Worm (Caenorhabditis elegans): ENCODE measurements around the gene F36H9.1.

The F36H9.1 gene

DNA sequence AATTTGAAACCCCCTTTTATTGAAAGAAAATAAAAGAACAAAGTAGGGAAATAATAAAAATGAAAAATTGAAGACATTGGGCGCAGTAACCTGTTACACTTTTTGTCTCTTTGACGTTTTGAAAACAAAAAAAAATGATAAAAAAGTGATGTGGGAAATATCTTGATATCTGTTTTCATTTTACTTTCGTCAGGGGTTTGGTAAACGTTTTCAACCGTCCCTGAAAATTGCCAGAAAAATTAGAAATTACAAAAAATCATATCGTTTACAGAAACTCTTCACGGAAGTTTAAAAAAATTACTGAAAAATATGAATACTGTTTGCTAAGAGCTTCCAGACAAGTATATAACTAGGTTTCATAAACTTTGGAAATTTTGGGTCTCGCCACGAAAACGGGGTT is 15.2 kb upstream of the F36H9.1 start, which contains the start of gene F36H9.4:
TSS of gene F36H9.4 (minus strand) at position 101 of the 400 bp plus-strand sequence.
- TF ChIP-seq vab-15 (tag; optimal IDR thresholded peaks at IDR 0.05) (no peak), lin-15B (tag; optimal IDR thresholded peaks at IDR 0.05) (no peak), blmp-1 (tag; optimal IDR thresholded peaks at IDR 0.05) (peak; percentile 20), snu-23 (GFP tag; optimal IDR thresholded peaks at IDR 0.05) (no peak), fkh-10 (GFP tag; optimal IDR thresholded peaks at IDR 0.05) (no peak), sup-37 (GFP tag; optimal IDR thresholded peaks at IDR 0.05) (no peak)

DNA sequence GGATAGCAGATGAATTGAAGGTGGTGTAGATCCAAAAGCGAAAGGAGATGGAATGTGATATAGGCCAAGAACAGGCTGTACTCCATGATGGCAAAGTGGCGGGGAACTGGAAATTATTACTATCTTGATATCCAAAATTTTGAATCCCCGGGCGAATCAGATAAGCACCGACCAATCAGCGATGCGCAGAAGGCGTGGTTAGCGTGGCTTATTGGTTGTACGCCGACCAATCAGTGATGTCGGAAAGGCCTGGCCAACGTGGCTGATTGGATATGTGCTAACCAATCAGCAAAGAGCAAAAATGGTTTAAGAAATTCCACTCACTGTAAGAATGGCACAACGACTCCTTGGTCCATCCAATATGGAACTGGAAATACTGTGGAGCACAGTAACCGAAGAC is 14.3 kb upstream of the F36H9.1 start:
- TF ChIP-seq pax-3 (tag; optimal IDR thresholded peaks at IDR 0.05) (no peak), nhr-12 (tag; optimal IDR thresholded peaks at IDR 0.05) (no peak), lin-39 (tag; optimal IDR thresholded peaks at IDR 0.05) (no peak), fos-1 (tag; optimal IDR thresholded peaks at IDR 0.05) (no peak), nhr-28 (tag; optimal IDR thresholded peaks at IDR 0.05) (no peak), ztf-11 (tag; optimal IDR thresholded peaks at IDR 0.05) (no peak), sup-37 (GFP tag; optimal IDR thresholded peaks at IDR 0.05) (no peak), nhr-71 (tag; optimal IDR thresholded peaks at IDR 0.05) (no peak), nhr-90 (tag; optimal IDR thresholded peaks at IDR 0.05; ENCODE audit: poor library complexity) (no peak), mef-2 (tag; optimal IDR thresholded peaks at IDR 0.05) (no peak), C04F5.9 (tag; optimal IDR thresholded peaks at IDR 0.05) (no peak), pqm-1 (tag; optimal IDR thresholded peaks at IDR 0.05) (no peak), ceh-63 (GFP tag; optimal IDR thresholded peaks at IDR 0.05) (no peak), ces-1 (GFP tag; optimal IDR thresholded peaks at IDR 0.05) (no peak), snu-23 (GFP tag; optimal IDR thresholded peaks at IDR 0.05) (no peak), swsn-7 (tag; optimal IDR thresholded peaks at IDR 0.05) (no peak), lir-3 (tag; optimal IDR thresholded peaks at IDR 0.05; ENCODE audit: poor library complexity) (no peak), dpl-1 (GFP tag; optimal IDR thresholded peaks at IDR 0.05) (no peak)

ce11 chrV:1781922-1782321 is 12.4 kb upstream of the F36H9.1 start, which contains the start of gene F36H9.5:
Gene F36H9.5, minus strand, starts transcription at chrV:1782022.
- TF ChIP-seq pax-3 (tag; optimal IDR thresholded peaks at IDR 0.05) (no peak), lin-13 (GFP tag; optimal IDR thresholded peaks at IDR 0.05) (no peak), skn-1 (tag; optimal IDR thresholded peaks at IDR 0.05) (no peak), sptf-1 (tag; optimal IDR thresholded peaks at IDR 0.05) (no peak), jun-1 (tag; optimal IDR thresholded peaks at IDR 0.05) (no peak), mdl-1 (tag; optimal IDR thresholded peaks at IDR 0.05) (no peak), hlh-4 (tag; optimal IDR thresholded peaks at IDR 0.05) (no peak), fkh-8 (tag; optimal IDR thresholded peaks at IDR 0.05) (no peak), efl-1 (optimal IDR thresholded peaks at IDR 0.05) (no peak), efl-1 (GFP tag; optimal IDR thresholded peaks at IDR 0.05 in 1 of 2) (no peak), sox-4 (tag; optimal IDR thresholded peaks at IDR 0.05) (no peak)

DNA sequence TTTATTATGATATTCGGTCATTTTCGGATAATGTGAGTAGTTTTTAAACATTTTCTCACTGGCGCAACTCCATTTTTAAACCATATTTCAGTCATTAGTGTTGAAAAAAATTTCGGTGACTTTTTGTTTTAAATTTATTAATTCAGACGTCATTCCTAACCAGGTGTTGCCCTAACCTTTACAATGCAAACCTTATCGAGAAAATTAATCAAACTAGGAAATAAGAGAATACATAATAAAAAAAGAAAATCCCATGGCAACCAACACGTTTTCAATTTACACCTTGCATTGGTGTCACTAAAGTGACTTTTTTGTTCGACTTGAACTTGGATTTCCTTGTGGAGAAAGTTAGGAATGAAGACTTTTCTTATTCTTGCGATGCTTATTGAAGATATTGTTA is 6.2 kb upstream of the F36H9.1 start, which contains the start of gene F36H9.2:
TSS of gene F36H9.2 (plus strand) at position 301 of the 400 bp plus-strand sequence.
- TF ChIP-seq sptf-1 (tag; optimal IDR thresholded peaks at IDR 0.05) (no peak), nhr-77 (tag; optimal IDR thresholded peaks at IDR 0.05) (no peak), ceh-90 (tag; optimal IDR thresholded peaks at IDR 0.05) (no peak), grh-1 (GFP tag; IDR thresholded peaks at IDR 0.05) (no peak), sup-37 (GFP tag; optimal IDR thresholded peaks at IDR 0.05) (no peak), zip-4 (GFP tag; optimal IDR thresholded peaks at IDR 0.05) (no peak), irx-1 (tag; optimal IDR thresholded peaks at IDR 0.05) (no peak), snu-23 (GFP tag; optimal IDR thresholded peaks at IDR 0.05) (no peak), fkh-4 (tag; optimal IDR thresholded peaks at IDR 0.05; ENCODE audit: borderline replicate concordance) (no peak), dsc-1 (tag; optimal IDR thresholded peaks at IDR 0.05) (no peak)

Measured in whole organism, L1 larva.